Worm (Caenorhabditis elegans) whole organism, mixed stage, embryonic: Measurements from ENCODE around the gene alh-2.

Experiments
- mab-5 ChIP-seq: fragments of 150-350 bp; optimal IDR thresholded peaks from 2 replicates; lab custom pipeline; 2014; ENCODE audit warnings: missing biosample characterization, missing genetic modification characterization
- nhr-237 ChIP-seq: fragments of 150-350 bp; optimal IDR thresholded peaks from 2 replicates; lab custom pipeline; 2014; ENCODE audit warnings: missing biosample characterization, missing genetic modification characterization

- TF ChIP-seq nhr-237 (tag; lab: Kevin White, UChicago), result no peak
- TF ChIP-seq mab-5, result no peak
Observed at ce11 chrV:1664921-1665320, 21.0 kb downstream of the alh-2 start, which contains the start of gene K04F1.9.
